Worm (Caenorhabditis elegans) whole organism, L3 larva: ENCODE data around the gene pals-31.

ENCODE experiments used
- R02D3.7 ChIP-seq: fragments of 150-350 bp; optimal IDR thresholded peaks from 2 replicates; lab custom pipeline; 2014; ENCODE audit warnings: missing biosample characterization, missing genetic modification characterization
- ZK546.5 ChIP-seq: sonication (generic microtip); optimal IDR thresholded peaks from 2 replicates; lab custom pipeline; 2017; ENCODE audit warnings: missing biosample characterization, missing genetic modification characterization
- ama-1 ChIP-seq: fragments of 150-350 bp; optimal IDR thresholded peaks from 2 replicates; lab custom pipeline; 2018
- ceh-28 ChIP-seq: fragments of 150-350 bp; optimal IDR thresholded peaks from 2 replicates; lab custom pipeline; 2014; ENCODE audit warnings: missing biosample characterization, missing genetic modification reagents, missing genetic modification characterization
- ceh-82 ChIP-seq: fragments of 150-350 bp; optimal IDR thresholded peaks from 2 replicates; lab custom pipeline; 2014; ENCODE audit warnings: missing biosample characterization, missing genetic modification characterization
- ceh-9 ChIP-seq: sonication (generic microtip); optimal IDR thresholded peaks from 2 replicates; lab custom pipeline; 2018; ENCODE audit warnings: missing biosample characterization, missing genetic modification characterization
- daf-12 ChIP-seq: fragments of 150-350 bp; optimal IDR thresholded peaks from 2 replicates; lab custom pipeline; 2014; ENCODE audit warnings: missing biosample characterization, missing genetic modification reagents, missing genetic modification characterization
- egl-27 ChIP-seq: sonication (generic microtip); optimal IDR thresholded peaks from 4 replicates; lab custom pipeline; 2017; ENCODE audit warnings: missing biosample characterization, missing genetic modification reagents, missing genetic modification characterization
- egl-5 ChIP-seq: fragments of 150-350 bp; optimal IDR thresholded peaks from 2 replicates; lab custom pipeline; 2017; ENCODE audit warnings: missing biosample characterization, missing genetic modification reagents, missing genetic modification characterization, inconsistent platforms
- elt-1 ChIP-seq: fragments of 150-350 bp; optimal IDR thresholded peaks from 2 replicates; lab custom pipeline; 2014; ENCODE audit warnings: missing biosample characterization, missing genetic modification characterization
- elt-2 ChIP-seq: sonication (generic microtip); optimal IDR thresholded peaks from 2 replicates; lab custom pipeline; 2016; ENCODE audit warnings: missing genetic modification reagents, mild to moderate bottlenecking, missing genetic modification characterization, missing compliant biosample characterization
- elt-3 ChIP-seq, 3 experiments: fragments of 150-350 bp in 1 of 3; sonication (generic microtip) in 2 of 3; optimal IDR thresholded peaks; 2 replicates in 2 of 3; 4 replicates in 1 of 3; lab custom pipeline; 2014 to 2017; ENCODE audit warnings: missing biosample characterization in 3 of 3, missing genetic modification characterization in 3 of 3
- eor-1 ChIP-seq, 2 experiments: fragments of 150-350 bp; optimal IDR thresholded peaks; 2 replicates each; lab custom pipeline; 2014 to 2018; ENCODE audit warnings: missing biosample characterization in 2 of 2, missing genetic modification characterization in 2 of 2
- fkh-2 ChIP-seq: fragments of 150-350 bp; optimal IDR thresholded peaks from 2 replicates; lab custom pipeline; 2014; ENCODE audit warnings: missing biosample characterization, missing genetic modification reagents, missing genetic modification characterization
- fos-1 ChIP-seq: fragments of 150-350 bp; optimal IDR thresholded peaks from 2 replicates; lab custom pipeline; 2014; ENCODE audit warnings: missing biosample characterization, missing genetic modification characterization
- hmg-11 ChIP-seq: sonication (generic microtip); optimal IDR thresholded peaks from 2 replicates; lab custom pipeline; 2016; ENCODE audit warnings: missing genetic modification characterization, missing compliant biosample characterization
- jun-1 ChIP-seq: fragments of 150-350 bp; optimal IDR thresholded peaks from 2 replicates; lab custom pipeline; 2014; ENCODE audit warnings: missing biosample characterization, missing genetic modification reagents, missing genetic modification characterization
- lin-15B ChIP-seq: fragments of 150-350 bp; optimal IDR thresholded peaks from 2 replicates; lab custom pipeline; 2014; ENCODE audit warnings: missing biosample characterization, missing genetic modification characterization
- mdl-1 ChIP-seq: fragments of 150-350 bp; optimal IDR thresholded peaks from 2 replicates; lab custom pipeline; 2014; ENCODE audit warnings: missing biosample characterization, missing genetic modification characterization
- mml-1 ChIP-seq: fragments of 150-350 bp; sonication (generic microtip); optimal IDR thresholded peaks from 3 replicates; lab custom pipeline; 2014; ENCODE audit warnings: missing biosample characterization, missing genetic modification characterization
- nhr-11 ChIP-seq: fragments of 150-350 bp; optimal IDR thresholded peaks from 2 replicates; lab custom pipeline; 2014; ENCODE audit warnings: missing biosample characterization, missing genetic modification characterization
- nhr-23 ChIP-seq: fragments of 150-350 bp; optimal IDR thresholded peaks from 2 replicates; lab custom pipeline; 2014; ENCODE audit warnings: missing biosample characterization, missing genetic modification reagents, missing genetic modification characterization
- nhr-237 ChIP-seq: fragments of 150-350 bp; optimal IDR thresholded peaks from 2 replicates; lab custom pipeline; 2014; ENCODE audit warnings: missing biosample characterization, missing genetic modification characterization
- nhr-28 ChIP-seq: fragments of 150-350 bp; optimal IDR thresholded peaks from 2 replicates; lab custom pipeline; 2014; ENCODE audit warnings: missing biosample characterization, missing genetic modification characterization
- nhr-43 ChIP-seq: sonication (generic microtip); optimal IDR thresholded peaks from 2 replicates; lab custom pipeline; 2016; ENCODE audit warnings: mild to moderate bottlenecking, missing genetic modification characterization, missing compliant biosample characterization; ENCODE audit not compliant: poor library complexity, severe bottlenecking
- nhr-76 ChIP-seq: fragments of 150-350 bp; sonication (generic microtip); optimal IDR thresholded peaks from 5 replicates; lab custom pipeline; 2014; ENCODE audit warnings: missing biosample characterization, missing genetic modification characterization
- pqm-1 ChIP-seq: fragments of 150-350 bp; optimal IDR thresholded peaks from 2 replicates; lab custom pipeline; 2017; ENCODE audit warnings: missing biosample characterization, missing genetic modification characterization, inconsistent platforms
- sea-2 ChIP-seq: fragments of 150-350 bp; sonication (generic microtip); optimal IDR thresholded peaks from 4 replicates; lab custom pipeline; 2014; ENCODE audit warnings: missing biosample characterization, missing genetic modification reagents, missing genetic modification characterization
- skn-1 ChIP-seq: fragments of 150-350 bp; optimal IDR thresholded peaks from 2 replicates; lab custom pipeline; 2014; ENCODE audit warnings: missing biosample characterization, missing genetic modification characterization
- snpc-4 ChIP-seq: fragments of 150-350 bp; optimal IDR thresholded peaks from 2 replicates; lab custom pipeline; 2014; ENCODE audit warnings: missing biosample characterization, missing genetic modification characterization
- tbx-2 ChIP-seq: sonication (generic microtip); optimal IDR thresholded peaks from 2 replicates; lab custom pipeline; 2016; ENCODE audit warnings: mild to moderate bottlenecking, missing genetic modification characterization, missing compliant biosample characterization
- unc-39 ChIP-seq: sonication (generic microtip); optimal IDR thresholded peaks from 4 replicates; lab custom pipeline; 2017; ENCODE audit warnings: missing biosample characterization, missing genetic modification characterization
- unc-62 ChIP-seq: fragments of 150-350 bp; sonication (generic microtip); optimal IDR thresholded peaks from 4 replicates; lab custom pipeline; 2014; ENCODE audit warnings: missing biosample characterization, missing genetic modification reagents, missing genetic modification characterization
- ztf-11 ChIP-seq: fragments of 150-350 bp; optimal IDR thresholded peaks from 2 replicates; lab custom pipeline; 2014; ENCODE audit warnings: missing biosample characterization, missing genetic modification characterization

The pals-31 gene

ce11 chrV:597823-598222 lies 38.6 kb upstream of the pals-31 start:
- TF ChIP-seq jun-1 (tag; lab: Kevin White, UChicago): no peak
- no peak for TF ChIP-seq hmg-11 (tag; lab: Kevin White, UChicago)
- peak; percentile 85 for TF ChIP-seq elt-1
- peak; percentile 58 for TF ChIP-seq nhr-23
- TF ChIP-seq mdl-1: no peak

ce11 chrV:598626-599025 lies 37.8 kb upstream of the pals-31 start:
- TF ChIP-seq nhr-43: no peak

- no peak for TF ChIP-seq mdl-1
- no peak for TF ChIP-seq jun-1 (tag; lab: Kevin White, UChicago)
- TF ChIP-seq nhr-11 (tag; lab: Kevin White, UChicago): no peak
- TF ChIP-seq skn-1 (tag; lab: Kevin White, UChicago): no peak
- TF ChIP-seq elt-1: no peak
- TF ChIP-seq nhr-28 (tag; lab: Kevin White, UChicago): no peak
- no peak for TF ChIP-seq ama-1 (lab: Kevin White, UChicago)
- TF ChIP-seq sea-2 (GFP tag; lab: Kevin White, UChicago): no peak
- no peak for TF ChIP-seq ztf-11
- TF ChIP-seq hmg-11 (tag; lab: Kevin White, UChicago): no peak
- no peak for TF ChIP-seq fos-1 (tag; lab: Kevin White, UChicago)
- TF ChIP-seq egl-27 (tag; lab: Kevin White, UChicago): no peak
- no peak for TF ChIP-seq nhr-43
- no peak for TF ChIP-seq mml-1 (tag; lab: Kevin White, UChicago)
- TF ChIP-seq R02D3.7 (tag; lab: Kevin White, UChicago): no peak
- TF ChIP-seq elt-2 (tag; lab: Kevin White, UChicago): no peak
- TF ChIP-seq, all 47 proteins: peak for 0
Observed at ce11 chrV:599783-600182, 36.6 kb upstream of the pals-31 start.

ce11 chrV:600231-600630 lies 36.1 kb upstream of the pals-31 start, which contains the start of gene nhr-251:
Gene nhr-251 (plus strand): TSS chrV:600531.
- TF ChIP-seq hmg-11 (tag; lab: Kevin White, UChicago) (no peak), mml-1 (tag; lab: Kevin White, UChicago) (no peak), jun-1 (tag; lab: Kevin White, UChicago) (no peak), ceh-28 (tag; lab: Kevin White, UChicago) (no peak), elt-3 (tag; optimal IDR thresholded peaks at IDR 0.05; lab: Kevin White, UChicago) (no peak), eor-1 (tag; optimal IDR thresholded peaks at IDR 0.05; lab: Kevin White, UChicago) (no peak), skn-1 (tag; lab: Kevin White, UChicago) (no peak), ztf-11 (no peak)

ce11 chrV:604105-604504 lies 32.3 kb upstream of the pals-31 start, which contains the start of gene srlf-37:
Gene srlf-37 (minus strand): TSS chrV:604205.
- TF ChIP-seq lin-15B (tag; lab: Kevin White, UChicago) (no peak), ceh-9 (tag; lab: Kevin White, UChicago) (no peak), egl-27 (tag; lab: Kevin White, UChicago) (no peak), nhr-76 (tag; lab: Kevin White, UChicago) (no peak), egl-5 (tag; lab: Kevin White, UChicago) (no peak), pqm-1 (tag; lab: Kevin White, UChicago) (no peak), skn-1 (tag; lab: Kevin White, UChicago) (no peak), R02D3.7 (tag; lab: Kevin White, UChicago) (no peak)

- TF ChIP-seq tbx-2 (tag; lab: Kevin White, UChicago) (no peak), ZK546.5 (no peak), snpc-4 (no peak)
Observed at ce11 chrV:608844-609243, 27.5 kb upstream of the pals-31 start, which contains the start of gene srw-109. Gene srw-109 (minus strand): TSS chrV:608944.

ce11 chrV:609671-610070 lies 26.7 kb upstream of the pals-31 start, which contains the start of gene srlf-36:
Gene srlf-36 (minus strand): TSS chrV:609771.
- TF ChIP-seq fkh-2 (tag; lab: Kevin White, UChicago) (no peak), unc-39 (tag; lab: Kevin White, UChicago) (no peak), nhr-237 (tag; lab: Kevin White, UChicago) (no peak), mml-1 (tag; lab: Kevin White, UChicago) (no peak), sea-2 (GFP tag; lab: Kevin White, UChicago) (no peak), unc-62 (GFP tag; lab: Kevin White, UChicago) (no peak), ceh-82 (no peak), daf-12 (tag; lab: Kevin White, UChicago) (no peak)
